Fruit fly (Drosophila melanogaster) whole organism, embryonic: ENCODE measurements around the gene scpr-B.

Source experiments
- ATbp ChIP-seq: fragments of 200-800 bp; sonication (Bioruptor generic); optimal IDR thresholded peaks from 2 replicates; lab custom pipeline; 2017; ENCODE audit warnings: missing biosample characterization, mild to moderate bottlenecking, missing genetic modification characterization, missing genetic modification reagents
- CG10462 ChIP-seq: fragments of 200-800 bp; sonication (Bioruptor generic); optimal IDR thresholded peaks from 2 replicates; lab custom pipeline; 2016; ENCODE audit warnings: missing biosample characterization, missing genetic modification characterization
- CG11398 ChIP-seq: fragments of 200-800 bp; sonication (Bioruptor generic); optimal IDR thresholded peaks from 2 replicates; lab custom pipeline; 2016; ENCODE audit warnings: missing biosample characterization, missing genetic modification characterization
- CG12391 ChIP-seq: fragments of 200-800 bp; sonication (Bioruptor generic); optimal IDR thresholded peaks from 3 replicates; lab custom pipeline; 2018; ENCODE audit warnings: missing biosample characterization, mild to moderate bottlenecking, missing genetic modification characterization, moderate library complexity
- CG13287 ChIP-seq: fragments of 200-800 bp; sonication (Bioruptor generic); IDR thresholded peaks from 2 replicates; pipeline ENCODE4 v1.3.6; 2022; ENCODE audit warnings: missing biosample characterization, missing genetic modification characterization; ENCODE audit not compliant: partially characterized antibody
- CG14014 ChIP-seq: fragments of 200-800 bp; sonication (Bioruptor generic); IDR thresholded peaks from 2 replicates; pipeline ENCODE4 v1.3.6; 2022; ENCODE audit warnings: missing biosample characterization, missing genetic modification characterization
- CG14050 ChIP-seq: fragments of 200-800 bp; sonication (Bioruptor generic); IDR thresholded peaks from 3 replicates; pipeline ENCODE4 v1.3.6; 2022; ENCODE audit warnings: missing biosample characterization, missing genetic modification characterization
- CG14441 ChIP-seq: fragments of 200-800 bp; sonication (Bioruptor generic); IDR thresholded peaks from 2 replicates; pipeline ENCODE4 v1.3.6; 2022; ENCODE audit warnings: missing biosample characterization, missing genetic modification characterization
- CG18262 ChIP-seq: fragments of 200-800 bp; optimal IDR thresholded peaks from 3 replicates; lab custom pipeline; 2019; ENCODE audit warnings: missing biosample characterization, mild to moderate bottlenecking, missing genetic modification characterization, moderate library complexity
- CG2712 ChIP-seq: fragments of 200-800 bp; optimal IDR thresholded peaks from 3 replicates; lab custom pipeline; 2019; ENCODE audit warnings: missing biosample characterization, mild to moderate bottlenecking, missing genetic modification characterization, moderate library complexity
- CG31365 ChIP-seq: fragments of 200-800 bp; sonication (Bioruptor generic); optimal IDR thresholded peaks from 2 replicates; lab custom pipeline; 2018; ENCODE audit warnings: missing biosample characterization, mild to moderate bottlenecking, missing genetic modification characterization
- CG32767 ChIP-seq: fragments of 200-800 bp; sonication (Bioruptor generic); IDR thresholded peaks from 2 replicates; pipeline ENCODE4 v1.3.6; 2022; ENCODE audit warnings: missing biosample characterization, missing genetic modification characterization
- CG4360 ChIP-seq: fragments of 200-800 bp; sonication (Bioruptor generic); IDR thresholded peaks from 2 replicates; pipeline ENCODE4 v1.3.6; 2022; ENCODE audit warnings: missing biosample characterization, missing genetic modification characterization
- CG4404 ChIP-seq: fragments of 200-800 bp; sonication (Bioruptor generic); IDR thresholded peaks from 2 replicates; pipeline ENCODE4 v1.3.6; 2022; ENCODE audit warnings: missing biosample characterization, missing genetic modification characterization
- CG4617 ChIP-seq: fragments of 200-800 bp; sonication (Bioruptor generic); optimal IDR thresholded peaks from 3 replicates; lab custom pipeline; 2016; ENCODE audit warnings: missing biosample characterization, missing genetic modification characterization, borderline replicate concordance
- CG4707 ChIP-seq: fragments of 200-800 bp; sonication (Bioruptor generic); optimal IDR thresholded peaks from 2 replicates; lab custom pipeline; 2018; ENCODE audit warnings: missing biosample characterization, mild to moderate bottlenecking, missing genetic modification characterization, moderate library complexity
- CG5245 ChIP-seq: fragments of 200-800 bp; sonication (Bioruptor generic); optimal IDR thresholded peaks from 3 replicates; lab custom pipeline; 2016; ENCODE audit warnings: missing biosample characterization, missing genetic modification characterization
- CG6272 ChIP-seq: fragments of 200-800 bp; sonication (Bioruptor generic); IDR thresholded peaks from 2 replicates; pipeline ENCODE4 v1.3.6; 2022; ENCODE audit warnings: missing biosample characterization, missing genetic modification characterization
- CG7987 ChIP-seq: fragments of 200-800 bp; sonication (Bioruptor generic); optimal IDR thresholded peaks from 2 replicates; lab custom pipeline; 2018; ENCODE audit warnings: missing biosample characterization, mild to moderate bottlenecking, missing genetic modification characterization, moderate library complexity
- Dref ChIP-seq: fragments of 200-800 bp; sonication (Bioruptor generic); IDR thresholded peaks from 2 replicates; pipeline ENCODE4 v1.3.6; 2022; ENCODE audit warnings: missing biosample characterization, missing genetic modification characterization
- HmgD ChIP-seq: fragments of 200-800 bp; sonication (Bioruptor generic); optimal IDR thresholded peaks from 3 replicates; lab custom pipeline; 2016; ENCODE audit warnings: missing biosample characterization, missing genetic modification characterization
- Hsf ChIP-seq: fragments of 200-800 bp; sonication (Bioruptor generic); optimal IDR thresholded peaks from 3 replicates; lab custom pipeline; 2016; ENCODE audit warnings: missing biosample characterization, missing genetic modification characterization
- MBD-R2 ChIP-seq: fragments of 200-800 bp; sonication (Bioruptor generic); IDR thresholded peaks from 2 replicates; pipeline ENCODE4 v1.3.6; 2022; ENCODE audit warnings: missing biosample characterization, missing genetic modification characterization
- NK7.1 ChIP-seq: fragments of 200-800 bp; sonication (Bioruptor generic); optimal IDR thresholded peaks from 3 replicates; lab custom pipeline; 2016; ENCODE audit warnings: missing biosample characterization, missing genetic modification characterization
- NfI ChIP-seq: fragments of 200-800 bp; sonication (Bioruptor generic); optimal IDR thresholded peaks from 3 replicates; lab custom pipeline; 2018; ENCODE audit warnings: missing biosample characterization, mild to moderate bottlenecking, missing genetic modification characterization, moderate library complexity
- Optix ChIP-seq: fragments of 200-800 bp; sonication (Bioruptor generic); IDR thresholded peaks from 3 replicates; pipeline ENCODE4 v1.3.6; 2022; ENCODE audit warnings: missing biosample characterization, missing genetic modification characterization
- PHDP ChIP-seq: fragments of 200-800 bp; sonication (Bioruptor generic); optimal IDR thresholded peaks from 3 replicates; lab custom pipeline; 2018; ENCODE audit warnings: missing biosample characterization, mild to moderate bottlenecking, missing genetic modification characterization, moderate library complexity
- Taf1 ChIP-seq: fragments of 200-800 bp; sonication (Bioruptor generic); IDR thresholded peaks from 2 replicates; pipeline ENCODE4 v1.3.6; 2022; ENCODE audit warnings: missing biosample characterization, missing genetic modification characterization
- Tbp ChIP-seq: fragments of >200 bp; optimal IDR thresholded peaks from 2 replicates; lab custom pipeline; 2018; ENCODE audit warnings: missing biosample characterization, missing genetic modification characterization
- Vsx1 ChIP-seq: fragments of 200-800 bp; sonication (Bioruptor generic); optimal IDR thresholded peaks from 2 replicates; lab custom pipeline; 2017; ENCODE audit warnings: missing biosample characterization, mild to moderate bottlenecking, missing genetic modification characterization, missing genetic modification reagents
- Xbp1 ChIP-seq: fragments of 200-800 bp; sonication (Bioruptor generic); optimal IDR thresholded peaks from 3 replicates; lab custom pipeline; 2016; ENCODE audit warnings: missing biosample characterization, mild to moderate bottlenecking, missing genetic modification characterization
- ap ChIP-seq: fragments of 200-800 bp; sonication (Bioruptor generic); IDR thresholded peaks from 2 replicates; pipeline ENCODE4 v1.3.6; 2022; ENCODE audit warnings: missing biosample characterization, missing genetic modification characterization
- ato ChIP-seq: fragments of 200-800 bp; sonication (Bioruptor generic); IDR thresholded peaks from 2 replicates; pipeline ENCODE4 v1.3.6; 2022; ENCODE audit warnings: missing biosample characterization, missing genetic modification characterization; ENCODE audit not compliant: partially characterized antibody
- bbx ChIP-seq: fragments of 200-800 bp; sonication (Bioruptor generic); IDR thresholded peaks from 2 replicates; pipeline ENCODE4 v1.3.6; 2022; ENCODE audit warnings: missing biosample characterization, missing genetic modification characterization; ENCODE audit not compliant: partially characterized antibody
- chm ChIP-seq: fragments of 200-800 bp; sonication (Bioruptor generic); IDR thresholded peaks from 2 replicates; pipeline ENCODE4 v1.3.6; 2022; ENCODE audit warnings: missing biosample characterization, missing genetic modification characterization
- crc ChIP-seq: fragments of 200-800 bp; sonication (Bioruptor generic); optimal IDR thresholded peaks from 2 replicates; lab custom pipeline; 2016; ENCODE audit warnings: missing biosample characterization, missing genetic modification characterization
- dysf ChIP-seq: fragments of 200-800 bp; sonication (Bioruptor generic); IDR thresholded peaks from 3 replicates; pipeline ENCODE4 v1.3.6; 2022; ENCODE audit warnings: missing biosample characterization, missing genetic modification characterization
- gsb ChIP-seq: fragments of 200-800 bp; sonication (Bioruptor generic); IDR thresholded peaks from 2 replicates; pipeline ENCODE4 v1.3.6; 2022; ENCODE audit warnings: missing biosample characterization, missing genetic modification characterization
- insv ChIP-seq, 2 experiments: fragments of 200-800 bp; sonication (Bioruptor generic); optimal IDR thresholded peaks; 3 replicates each; lab custom pipeline; 2016 to 2018; ENCODE audit warnings: missing biosample characterization in 2 of 2, missing genetic modification characterization in 2 of 2
- knrl ChIP-seq: fragments of 200-800 bp; sonication (Bioruptor generic); IDR thresholded peaks from 3 replicates; pipeline ENCODE4 v1.3.6; 2022; ENCODE audit warnings: missing biosample characterization, missing genetic modification characterization; ENCODE audit not compliant: partially characterized antibody
- lilli ChIP-seq: fragments of 200-800 bp; sonication (Bioruptor generic); optimal IDR thresholded peaks from 3 replicates; lab custom pipeline; 2016; ENCODE audit warnings: missing biosample characterization, missing genetic modification characterization
- pnt ChIP-seq: fragments of 200-800 bp; sonication (Bioruptor generic); optimal IDR thresholded peaks from 3 replicates; lab custom pipeline; 2016; ENCODE audit warnings: missing biosample characterization, missing genetic modification characterization
- pzg ChIP-seq: fragments of 200-800 bp; sonication (Bioruptor generic); optimal IDR thresholded peaks from 3 replicates; lab custom pipeline; 2018; ENCODE audit warnings: missing biosample characterization, mild to moderate bottlenecking, missing genetic modification characterization, moderate library complexity
- run ChIP-seq: fragments of 200-800 bp; sonication (Bioruptor generic); optimal IDR thresholded peaks from 3 replicates; lab custom pipeline; 2018; ENCODE audit warnings: missing biosample characterization, mild to moderate bottlenecking, missing genetic modification characterization
- sens ChIP-seq: fragments of 200-800 bp; sonication (Bioruptor generic); peaks from one replicate; lab custom pipeline; 2016; ENCODE audit warnings: missing biosample characterization, missing genetic modification characterization
- slou ChIP-seq: fragments of 200-800 bp; sonication (Bioruptor generic); optimal IDR thresholded peaks from 3 replicates; lab custom pipeline; 2016; ENCODE audit warnings: missing biosample characterization, missing genetic modification characterization
- sna ChIP-seq: fragments of 200-800 bp; sonication (Bioruptor generic); IDR thresholded peaks from 2 replicates; pipeline ENCODE4 v1.3.6; 2022; ENCODE audit warnings: missing biosample characterization, missing genetic modification characterization; ENCODE audit not compliant: partially characterized antibody
- vnd ChIP-seq: fragments of 200-800 bp; sonication (Bioruptor generic); IDR thresholded peaks from 3 replicates; pipeline ENCODE4 v1.3.6; 2022; ENCODE audit warnings: missing biosample characterization, missing genetic modification characterization; ENCODE audit not compliant: partially characterized antibody
- wek ChIP-seq: fragments of 200-800 bp; sonication (Bioruptor generic); optimal IDR thresholded peaks from 3 replicates; lab custom pipeline; 2018; ENCODE audit warnings: missing biosample characterization, mild to moderate bottlenecking, missing genetic modification characterization, moderate library complexity
- zfh1 ChIP-seq: fragments of 200-800 bp; sonication (Bioruptor generic); IDR thresholded peaks from 3 replicates; pipeline ENCODE4 v1.3.6; 2022; ENCODE audit warnings: missing biosample characterization, missing genetic modification characterization

Gene scpr-B

dm6 chr3R:11209801-11210402, 30.9 kb downstream of the scpr-B start, which contains the start of the genes SdhC and Tctp (continued):
- TF ChIP-seq Vsx1 (GFP tag; lab: Kevin White, UChicago): peak; percentile 24
- 0 out of 2 replicates have a peak, but pooled peaks have one; percentile 4 for TF ChIP-seq sna (GFP tag; lab: Robert Waterston, UW)
- 0 out of 2 replicates have a peak, but pooled peaks have one; percentile 49 for TF ChIP-seq chm (GFP tag; lab: Robert Waterston, UW)
- TF ChIP-seq CG12391 (tag; lab: Kevin White, UChicago): peak; percentile 77
- TF ChIP-seq CG7987 (GFP tag; lab: Kevin White, UChicago): no peak
- TF ChIP-seq Hsf (GFP tag; lab: Kevin White, UChicago): peak; percentile 64
- TF ChIP-seq pnt (GFP tag; lab: Kevin White, UChicago): no peak
- TF ChIP-seq CG14014 (GFP tag; lab: Robert Waterston, UW): no peak
- peak; percentile 48; the same call in 2 of the 3 replicates for TF ChIP-seq knrl (GFP tag; lab: Robert Waterston, UW)
- no peak for TF ChIP-seq ap
- no peak for TF ChIP-seq wek (GFP tag; lab: Kevin White, UChicago)
- TF ChIP-seq CG10462: peak; percentile 39
- no peak for TF ChIP-seq Optix (GFP tag; lab: Robert Waterston, UW)
- no peak for TF ChIP-seq vnd (GFP tag; lab: Robert Waterston, UW)
- peak; percentile 62 for TF ChIP-seq CG2712 (tag; lab: Kevin White, UChicago)
- TF ChIP-seq CG18262 (tag; lab: Kevin White, UChicago): peak; percentile 62
- TF ChIP-seq dysf: no peak
- TF ChIP-seq CG11398: no peak
- TF ChIP-seq bbx (GFP tag; lab: Robert Waterston, UW): peak; percentile 56
- TF ChIP-seq crc: no peak
- no peak for TF ChIP-seq CG14441 (GFP tag; lab: Robert Waterston, UW)
- peak; percentile 63 for TF ChIP-seq CG13287 (GFP tag; lab: Robert Waterston, UW)
- no peak for TF ChIP-seq gsb (GFP tag; lab: Robert Waterston, UW)
- TF ChIP-seq Dref (GFP tag; lab: Robert Waterston, UW): peak; percentile 74
- TF ChIP-seq CG5245: no peak
- TF ChIP-seq NfI (GFP tag; lab: Kevin White, UChicago): peak; percentile 38
- TF ChIP-seq Tbp (GFP tag; lab: Kevin White, UChicago): no peak
- TF ChIP-seq ATbp (GFP tag; lab: Kevin White, UChicago): no peak
- no peak for TF ChIP-seq CG4707 (GFP tag; lab: Kevin White, UChicago)
- TF ChIP-seq Taf1 (GFP tag; lab: Robert Waterston, UW): no peak
- TF ChIP-seq slou: peak; percentile 3
- peak; percentile 38 for TF ChIP-seq CG4617 (GFP tag; lab: Kevin White, UChicago)
- TF ChIP-seq CG31365: no peak
- peak; percentile 44 for TF ChIP-seq lilli (GFP tag; lab: Kevin White, UChicago)
- TF ChIP-seq sens (GFP tag; lab: Kevin White, UChicago): peak; percentile 90
- TF ChIP-seq pzg (GFP tag; lab: Kevin White, UChicago): peak; percentile 74
- TF ChIP-seq Xbp1 (GFP tag; lab: Kevin White, UChicago): peak; percentile 61
- peak; percentile 4 for TF ChIP-seq PHDP (tag; lab: Kevin White, UChicago)
- no peak for TF ChIP-seq CG4404 (GFP tag; lab: Robert Waterston, UW)
- TF ChIP-seq CG14050: no peak
- TF ChIP-seq zfh1 (GFP tag; lab: Robert Waterston, UW): no peak; the same call in 2 of the 3 replicates
- 0 out of 2 replicates have a peak, but pooled peaks have one; percentile 25 for TF ChIP-seq MBD-R2
- TF ChIP-seq insv (GFP tag; optimal IDR thresholded peaks at IDR 0.05; lab: Kevin White, UChicago): peak in 1 of 2 experiments; percentile 15
- no peak for TF ChIP-seq CG4360 (GFP tag; lab: Robert Waterston, UW)
- TF ChIP-seq CG32767: no peak
- TF ChIP-seq NK7.1: no peak
- peak; percentile 34 for TF ChIP-seq HmgD (GFP tag; lab: Kevin White, UChicago)
- TF ChIP-seq run: peak; percentile 41
- TF ChIP-seq ato (GFP tag; lab: Robert Waterston, UW): no peak
- TF ChIP-seq CG6272: 0 out of 2 replicates have a peak, but pooled peaks have one; percentile 33
